Worm (Caenorhabditis elegans) whole organism, young adult: Measurements from ENCODE around the gene srx-46.

Source experiments
- K11D2.4 ChIP-seq: fragments of 200-800 bp; sonication (Bioruptor generic); IDR thresholded peaks from 2 replicates; pipeline ENCODE4 v1.3.6; 2022; ENCODE audit warnings: missing genetic modification reagents, missing genetic modification characterization, missing compliant biosample characterization
- egrh-3 ChIP-seq: fragments of 200-800 bp; sonication (Bioruptor generic); IDR thresholded peaks from 2 replicates; pipeline ENCODE4 v1.3.6; 2022; ENCODE audit warnings: missing genetic modification reagents, missing genetic modification characterization, missing compliant biosample characterization
- hrde-1 ChIP-seq: sonication (generic microtip); optimal IDR thresholded peaks from 2 replicates; lab custom pipeline; 2016; ENCODE audit warnings: missing genetic modification characterization, mild to moderate bottlenecking, missing compliant biosample characterization, moderate library complexity, missing genotype, missing genetic modification reagents, borderline replicate concordance
- pha-4 ChIP-seq: fragments of 150-350 bp; sonication (generic microtip); optimal IDR thresholded peaks from 2 replicates; lab custom pipeline; 2014; ENCODE audit warnings: missing biosample characterization, missing genetic modification reagents, missing genetic modification characterization
- snpc-4 ChIP-seq, 5 experiments: fragments of 150-350 bp in 1 of 5; sonication (generic microtip) in 4 of 5; optimal IDR thresholded peaks; 2 replicates each; lab custom pipeline; 2014 to 2018; ENCODE audit warnings: missing genetic modification characterization in 5 of 5, missing biosample characterization in 3 of 5, antibody characterized with exemption in 2 of 5, mild to moderate bottlenecking in 2 of 5, missing compliant biosample characterization in 2 of 5, missing genotype in 2 of 5, moderate library complexity in 2 of 5, missing genetic modification reagents in 1 of 5
- unc-62 ChIP-seq: fragments of 150-350 bp; optimal IDR thresholded peaks from 2 replicates; lab custom pipeline; 2014; ENCODE audit warnings: missing biosample characterization, missing genetic modification reagents, missing genetic modification characterization

ce11 chrV:9386143-9386542, 33.1 kb downstream of the srx-46 start, which contains the start of gene hum-2:
- no peak for TF ChIP-seq unc-62 (GFP tag; lab: Kevin White, UChicago)
- TF ChIP-seq snpc-4 (GFP tag; optimal IDR thresholded peaks at IDR 0.05; lab: Kevin White, UChicago): no peak
- no peak for TF ChIP-seq snpc-4 (tag; optimal IDR thresholded peaks at IDR 0.05; lab: Kevin White, UChicago)
- TF ChIP-seq hrde-1 (tag; lab: Kevin White, UChicago): no peak
- TF ChIP-seq pha-4 (tag; lab: Kevin White, UChicago): no peak
- no peak for TF ChIP-seq egrh-3 (GFP tag; lab: Robert Waterston, UW)
- TF ChIP-seq K11D2.4 (GFP tag; lab: Robert Waterston, UW): no peak
